Fruit fly (Drosophila melanogaster) whole organism, embryonic: ENCODE results near the gene Acp63F.

ENCODE experiments used
- Atf6 ChIP-seq: fragments of 200-800 bp; sonication (Bioruptor generic); IDR thresholded peaks from 2 replicates; pipeline ENCODE4 v1.3.6; 2022; ENCODE audit warnings: missing biosample characterization, missing genetic modification characterization
- Bgb ChIP-seq: fragments of 200-800 bp; sonication (Bioruptor generic); IDR thresholded peaks from 2 replicates; pipeline ENCODE4 v1.3.6; 2022; ENCODE audit warnings: missing biosample characterization, missing genetic modification characterization; ENCODE audit not compliant: partially characterized antibody
- BtbVII ChIP-seq: fragments of 200-800 bp; sonication (Bioruptor generic); optimal IDR thresholded peaks from 3 replicates; lab custom pipeline; 2017; ENCODE audit warnings: missing biosample characterization, mild to moderate bottlenecking, missing genetic modification characterization
- CG10267 ChIP-seq: fragments of 200-800 bp; sonication (Bioruptor generic); optimal IDR thresholded peaks from 2 replicates; lab custom pipeline; 2018; ENCODE audit warnings: missing biosample characterization, mild to moderate bottlenecking, missing genetic modification characterization, moderate library complexity
- CG10274 ChIP-seq: fragments of 200-800 bp; sonication (Bioruptor generic); optimal IDR thresholded peaks from 3 replicates; lab custom pipeline; 2017; ENCODE audit warnings: missing biosample characterization, mild to moderate bottlenecking, missing genetic modification characterization
- CG11247 ChIP-seq: fragments of 200-800 bp; sonication (Bioruptor generic); IDR thresholded peaks from 2 replicates; pipeline ENCODE4 v1.3.6; 2022; ENCODE audit warnings: missing biosample characterization, missing genetic modification characterization
- CG11696 ChIP-seq: fragments of 200-800 bp; sonication (Bioruptor generic); IDR thresholded peaks from 2 replicates; pipeline ENCODE4 v1.3.6; 2022; ENCODE audit warnings: missing biosample characterization, missing genetic modification characterization
- CG12219 ChIP-seq: fragments of 200-800 bp; sonication (Bioruptor generic); optimal IDR thresholded peaks from 3 replicates; lab custom pipeline; 2018; ENCODE audit warnings: missing biosample characterization, mild to moderate bottlenecking, missing genetic modification characterization
- CG13287 ChIP-seq: fragments of 200-800 bp; sonication (Bioruptor generic); IDR thresholded peaks from 2 replicates; pipeline ENCODE4 v1.3.6; 2022; ENCODE audit warnings: missing biosample characterization, missing genetic modification characterization; ENCODE audit not compliant: partially characterized antibody
- CG13775 ChIP-seq: fragments of 200-800 bp; sonication (Bioruptor generic); optimal IDR thresholded peaks from 3 replicates; lab custom pipeline; 2017; ENCODE audit warnings: missing biosample characterization, mild to moderate bottlenecking, missing genetic modification characterization
- CG15073 ChIP-seq: fragments of 200-800 bp; sonication (Bioruptor generic); optimal IDR thresholded peaks from 2 replicates; lab custom pipeline; 2016; ENCODE audit warnings: missing biosample characterization, missing genetic modification characterization
- CG15601 ChIP-seq: fragments of 200-800 bp; sonication (Bioruptor generic); optimal IDR thresholded peaks from 3 replicates; lab custom pipeline; 2019; ENCODE audit warnings: missing biosample characterization, mild to moderate bottlenecking, missing genetic modification characterization, moderate library complexity
- CG16779 ChIP-seq: fragments of 200-800 bp; sonication (Bioruptor generic); IDR thresholded peaks from 2 replicates; pipeline ENCODE4 v1.3.6; 2022; ENCODE audit warnings: missing biosample characterization, missing genetic modification characterization
- CG17912 ChIP-seq: fragments of 200-800 bp; sonication (Bioruptor generic); optimal IDR thresholded peaks from 2 replicates; lab custom pipeline; 2018; ENCODE audit warnings: missing biosample characterization, mild to moderate bottlenecking, missing genetic modification characterization
- CG30431 ChIP-seq: fragments of 200-800 bp; sonication (Bioruptor generic); optimal IDR thresholded peaks from 2 replicates; lab custom pipeline; 2017; ENCODE audit warnings: missing biosample characterization, missing genetic modification characterization
- CG31388 ChIP-seq: fragments of 200-800 bp; sonication (Bioruptor generic); optimal IDR thresholded peaks from 2 replicates; lab custom pipeline; 2016; ENCODE audit warnings: missing biosample characterization, missing genetic modification characterization
- CG31441 ChIP-seq: fragments of 200-800 bp; sonication (Bioruptor generic); IDR thresholded peaks from 2 replicates; pipeline ENCODE4 v1.3.6; 2022; ENCODE audit warnings: missing biosample characterization, missing genetic modification characterization
- CG4424 ChIP-seq: fragments of 200-800 bp; sonication (Bioruptor generic); optimal IDR thresholded peaks from 3 replicates; lab custom pipeline; 2016; ENCODE audit warnings: missing biosample characterization, missing genetic modification characterization
- CG7786 ChIP-seq: fragments of 200-800 bp; sonication (Bioruptor generic); optimal IDR thresholded peaks from 2 replicates; lab custom pipeline; 2016; ENCODE audit warnings: missing biosample characterization, missing genetic modification characterization
- GATAe ChIP-seq: fragments of 200-800 bp; sonication (Bioruptor generic); conservative IDR thresholded peaks from 2 replicates; pipeline ENCODE4 v1.3.6; 2022; ENCODE audit warnings: missing biosample characterization, missing genetic modification characterization
- Jarid2 ChIP-seq: fragments of 200-800 bp; sonication (Bioruptor generic); optimal IDR thresholded peaks from 3 replicates; lab custom pipeline; 2017; ENCODE audit warnings: mild to moderate bottlenecking, missing biosample characterization, missing genetic modification reagents, missing genetic modification characterization
- MESR4 ChIP-seq: fragments of 200-800 bp; sonication (Bioruptor generic); optimal IDR thresholded peaks from 2 replicates; lab custom pipeline; 2018; ENCODE audit warnings: missing biosample characterization, mild to moderate bottlenecking, missing genetic modification characterization, moderate library complexity
- Meics ChIP-seq: fragments of 200-800 bp; sonication (Bioruptor generic); optimal IDR thresholded peaks from 2 replicates; lab custom pipeline; 2017; ENCODE audit warnings: missing biosample characterization, mild to moderate bottlenecking, missing genetic modification characterization
- NC2α ChIP-seq: fragments of 200-800 bp; sonication (Bioruptor generic); optimal IDR thresholded peaks from 2 replicates; lab custom pipeline; 2016; ENCODE audit warnings: missing biosample characterization, missing genetic modification characterization
- NC2β ChIP-seq: fragments of 200-800 bp; sonication (Bioruptor generic); optimal IDR thresholded peaks from 2 replicates; lab custom pipeline; 2016; ENCODE audit warnings: missing biosample characterization, missing genetic modification characterization
- Oaz ChIP-seq: fragments of 200-800 bp; sonication (Bioruptor generic); IDR thresholded peaks from 2 replicates; pipeline ENCODE4 v1.3.6; 2022; ENCODE audit warnings: missing biosample characterization, missing genetic modification characterization
- Oli ChIP-seq: fragments of 200-800 bp; sonication (Bioruptor generic); optimal IDR thresholded peaks from 2 replicates; lab custom pipeline; 2018; ENCODE audit warnings: missing biosample characterization, mild to moderate bottlenecking, missing genetic modification characterization, moderate library complexity
- Rfx ChIP-seq: fragments of 200-800 bp; sonication (Bioruptor generic); IDR thresholded peaks from 2 replicates; pipeline ENCODE4 v1.3.6; 2022; ENCODE audit warnings: missing biosample characterization, missing genetic modification characterization
- Six4 ChIP-seq: fragments of 200-800 bp; sonication (Bioruptor generic); optimal IDR thresholded peaks from 2 replicates; lab custom pipeline; 2016; ENCODE audit warnings: missing biosample characterization, missing genetic modification characterization
- Spps ChIP-seq: fragments of 200-800 bp; sonication (Bioruptor generic); optimal IDR thresholded peaks from 2 replicates; lab custom pipeline; 2018; ENCODE audit warnings: missing biosample characterization, mild to moderate bottlenecking, missing genetic modification characterization
- bbx ChIP-seq: fragments of 200-800 bp; sonication (Bioruptor generic); IDR thresholded peaks from 2 replicates; pipeline ENCODE4 v1.3.6; 2022; ENCODE audit warnings: missing biosample characterization, missing genetic modification characterization; ENCODE audit not compliant: partially characterized antibody
- br ChIP-seq: fragments of >200 bp; optimal IDR thresholded peaks from 2 replicates; lab custom pipeline; 2017
- ci ChIP-seq: fragments of 200-800 bp; sonication (Bioruptor generic); IDR thresholded peaks from 3 replicates; pipeline ENCODE4 v1.3.6; 2022; ENCODE audit warnings: missing biosample characterization, missing genetic modification characterization
- esg ChIP-seq: fragments of 200-800 bp; sonication (Bioruptor generic); conservative IDR thresholded peaks from 2 replicates; pipeline ENCODE4 v1.3.6; 2022; ENCODE audit warnings: missing biosample characterization, missing genetic modification characterization
- gce ChIP-seq: fragments of 200-800 bp; sonication (Bioruptor generic); IDR thresholded peaks from 3 replicates; pipeline ENCODE4 v1.3.6; 2022; ENCODE audit warnings: missing biosample characterization, missing genetic modification characterization
- jigr1 ChIP-seq: fragments of 200-800 bp; sonication (Bioruptor generic); IDR thresholded peaks from 3 replicates; pipeline ENCODE4 v1.3.6; 2022; ENCODE audit warnings: missing biosample characterization, missing genetic modification characterization
- nerfin-2 ChIP-seq: fragments of 200-800 bp; sonication (Bioruptor generic); IDR thresholded peaks from 2 replicates; pipeline ENCODE4 v1.3.6; 2022; ENCODE audit warnings: missing biosample characterization, missing genetic modification characterization; ENCODE audit not compliant: partially characterized antibody
- nmo ChIP-seq: fragments of 200-800 bp; sonication (Bioruptor generic); optimal IDR thresholded peaks from 2 replicates; lab custom pipeline; 2018; ENCODE audit warnings: missing biosample characterization, mild to moderate bottlenecking, missing genetic modification characterization, moderate library complexity
- nom ChIP-seq: fragments of 200-800 bp; sonication (Bioruptor generic); optimal IDR thresholded peaks from 2 replicates; lab custom pipeline; 2017; ENCODE audit warnings: missing biosample characterization, missing genetic modification characterization, mild to moderate bottlenecking, moderate library complexity, missing genetic modification reagents
- odd ChIP-seq: fragments of 200-800 bp; sonication (Bioruptor generic); optimal IDR thresholded peaks from 2 replicates; lab custom pipeline; 2017; ENCODE audit warnings: missing biosample characterization, mild to moderate bottlenecking, missing genetic modification characterization
- otp ChIP-seq: fragments of 200-800 bp; sonication (Bioruptor generic); IDR thresholded peaks from 3 replicates; pipeline ENCODE4, ENCODE4 v1.3.6; 2022; ENCODE audit warnings: missing biosample characterization, missing genetic modification characterization
- pros ChIP-seq: fragments of 200-800 bp; sonication (Bioruptor generic); optimal IDR thresholded peaks from 3 replicates; lab custom pipeline; 2019; ENCODE audit warnings: missing biosample characterization, mild to moderate bottlenecking, missing genetic modification characterization, moderate library complexity
- pzg ChIP-seq: fragments of 200-800 bp; sonication (Bioruptor generic); optimal IDR thresholded peaks from 3 replicates; lab custom pipeline; 2018; ENCODE audit warnings: missing biosample characterization, mild to moderate bottlenecking, missing genetic modification characterization, moderate library complexity
- ro ChIP-seq: fragments of 200-800 bp; sonication (Bioruptor generic); IDR thresholded peaks from 2 replicates; pipeline ENCODE4 v1.3.6; 2022; ENCODE audit warnings: missing biosample characterization, missing genetic modification characterization
- shn ChIP-seq: fragments of 200-800 bp; sonication (Bioruptor generic); optimal IDR thresholded peaks from 3 replicates; lab custom pipeline; 2016; ENCODE audit warnings: missing biosample characterization, missing genetic modification characterization
- toy ChIP-seq: fragments of 200-800 bp; sonication (Bioruptor generic); IDR thresholded peaks from 2 replicates; pipeline ENCODE4 v1.3.6; 2022; ENCODE audit warnings: missing biosample characterization, missing genetic modification characterization
- tup ChIP-seq: fragments of 200-800 bp; sonication (Bioruptor generic); optimal IDR thresholded peaks from 2 replicates; lab custom pipeline; 2016; ENCODE audit warnings: missing biosample characterization, mild to moderate bottlenecking, missing genetic modification characterization, moderate library complexity
- wor ChIP-seq: fragments of 200-800 bp; sonication (Bioruptor generic); IDR thresholded peaks from 2 replicates; pipeline ENCODE4 v1.3.6; 2022; ENCODE audit warnings: missing biosample characterization, missing genetic modification characterization
- yki ChIP-seq: fragments of >200 bp; optimal IDR thresholded peaks from 3 replicates; lab custom pipeline; 2018
- zen2 ChIP-seq: fragments of 200-800 bp; sonication (Bioruptor generic); IDR thresholded peaks from 3 replicates; pipeline ENCODE4 v1.3.6; 2022; ENCODE audit warnings: missing biosample characterization, missing genetic modification characterization; ENCODE audit not compliant: partially characterized antibody

The Acp63F gene

dm6 chr3L:3862504-3863380 is 46.6 kb upstream of the Acp63F start (continued):
- TF ChIP-seq nerfin-2 (GFP tag; lab: Robert Waterston, UW) (no peak), CG12219 (GFP tag; lab: Kevin White, UChicago) (peak; percentile 60), CG11696 (GFP tag; lab: Robert Waterston, UW) (no peak), Oli (tag; lab: Kevin White, UChicago) (peak; percentile 78), otp (GFP tag; lab: Robert Waterston, UW) (peak; percentile 83), ci (GFP tag; lab: Robert Waterston, UW) (peak; percentile 80), Meics (GFP tag; lab: Kevin White, UChicago) (no peak), toy (GFP tag; lab: Robert Waterston, UW) (no peak), zen2 (GFP tag; lab: Robert Waterston, UW) (no peak), BtbVII (no peak), gce (GFP tag; lab: Robert Waterston, UW) (no peak), pzg (no peak), yki (lab: Kevin White, UChicago) (no peak), CG15073 (GFP tag; lab: Kevin White, UChicago) (no peak), CG31388 (GFP tag; lab: Kevin White, UChicago) (no peak), NC2α (GFP tag; lab: Kevin White, UChicago) (peak; percentile 56), CG10267 (tag; lab: Kevin White, UChicago) (peak; percentile 83), CG10274 (no peak), CG31441 (GFP tag; lab: Robert Waterston, UW) (peak; percentile 84), CG17912 (GFP tag; lab: Kevin White, UChicago) (no peak), tup (GFP tag; lab: Kevin White, UChicago) (peak; percentile 3), CG13775 (peak; percentile 65), bbx (no peak), CG11247 (GFP tag; lab: Robert Waterston, UW) (no peak), odd (GFP tag; lab: Kevin White, UChicago) (peak; percentile 33), pros (GFP tag; lab: Kevin White, UChicago) (no peak), nom (GFP tag; lab: Kevin White, UChicago) (no peak), CG30431 (GFP tag; lab: Kevin White, UChicago) (peak; percentile 49), Jarid2 (GFP tag; lab: Kevin White, UChicago) (no peak), NC2β (GFP tag; lab: Kevin White, UChicago) (peak; percentile 83), Oaz (GFP tag; lab: Robert Waterston, UW) (no peak), Atf6 (GFP tag; lab: Robert Waterston, UW) (no peak), ro (no peak), Bgb (GFP tag; lab: Robert Waterston, UW) (no peak), GATAe (GFP tag; lab: Robert Waterston, UW) (no peak), Spps (tag; lab: Kevin White, UChicago) (peak; percentile 1), MESR4 (GFP tag; lab: Kevin White, UChicago) (peak; percentile 3), esg (GFP tag; lab: Robert Waterston, UW) (peak; percentile 55), br (lab: Kevin White, UChicago) (no peak), CG16779 (no peak), nmo (peak; percentile 85), Six4 (GFP tag; lab: Kevin White, UChicago) (peak; percentile 68), jigr1 (GFP tag; lab: Robert Waterston, UW) (0 out of 3 replicates have a peak, but pooled peaks have one; percentile 39), CG15601 (tag; lab: Kevin White, UChicago) (peak; percentile 74), wor (0 out of 2 replicates have a peak, but pooled peaks have one; percentile 19), CG4424 (GFP tag; lab: Kevin White, UChicago) (peak; percentile 47), CG7786 (GFP tag; lab: Kevin White, UChicago) (peak; percentile 60), Rfx (GFP tag; lab: Robert Waterston, UW) (0 out of 2 replicates have a peak, but pooled peaks have one; percentile 15), CG13287 (no peak), shn (GFP tag; lab: Kevin White, UChicago) (peak; percentile 60)
